Worm (Caenorhabditis elegans) whole organism, L3 larva: ENCODE measurements around the gene ZK1307.8.

Experiments used
- ZK546.5 ChIP-seq: sonication (generic microtip); optimal IDR thresholded peaks from 2 replicates; lab custom pipeline; 2017; ENCODE audit warnings: missing biosample characterization, missing genetic modification characterization
- ceh-16 ChIP-seq: sonication (generic microtip); optimal IDR thresholded peaks from 2 replicates; lab custom pipeline; 2017; ENCODE audit warnings: missing biosample characterization, missing genetic modification characterization
- ceh-28 ChIP-seq: fragments of 150-350 bp; optimal IDR thresholded peaks from 2 replicates; lab custom pipeline; 2014; ENCODE audit warnings: missing biosample characterization, missing genetic modification reagents, missing genetic modification characterization
- ceh-82 ChIP-seq: fragments of 150-350 bp; optimal IDR thresholded peaks from 2 replicates; lab custom pipeline; 2014; ENCODE audit warnings: missing biosample characterization, missing genetic modification characterization
- ceh-9 ChIP-seq: sonication (generic microtip); optimal IDR thresholded peaks from 2 replicates; lab custom pipeline; 2018; ENCODE audit warnings: missing biosample characterization, missing genetic modification characterization
- daf-12 ChIP-seq: fragments of 150-350 bp; optimal IDR thresholded peaks from 2 replicates; lab custom pipeline; 2014; ENCODE audit warnings: missing biosample characterization, missing genetic modification reagents, missing genetic modification characterization
- egl-5 ChIP-seq: fragments of 150-350 bp; optimal IDR thresholded peaks from 2 replicates; lab custom pipeline; 2017; ENCODE audit warnings: missing biosample characterization, missing genetic modification reagents, missing genetic modification characterization, inconsistent platforms
- elt-1 ChIP-seq: fragments of 150-350 bp; optimal IDR thresholded peaks from 2 replicates; lab custom pipeline; 2014; ENCODE audit warnings: missing biosample characterization, missing genetic modification characterization
- elt-2 ChIP-seq: sonication (generic microtip); optimal IDR thresholded peaks from 2 replicates; lab custom pipeline; 2016; ENCODE audit warnings: missing genetic modification reagents, mild to moderate bottlenecking, missing genetic modification characterization, missing compliant biosample characterization
- elt-3 ChIP-seq, 3 experiments: fragments of 150-350 bp in 1 of 3; sonication (generic microtip) in 2 of 3; optimal IDR thresholded peaks; 2 replicates in 2 of 3; 4 replicates in 1 of 3; lab custom pipeline; 2014 to 2017; ENCODE audit warnings: missing biosample characterization in 3 of 3, missing genetic modification characterization in 3 of 3
- fkh-10 ChIP-seq: sonication (generic microtip); optimal IDR thresholded peaks from 2 replicates; lab custom pipeline; 2017; ENCODE audit warnings: missing biosample characterization, missing genetic modification reagents, missing genetic modification characterization
- hmg-11 ChIP-seq: sonication (generic microtip); optimal IDR thresholded peaks from 2 replicates; lab custom pipeline; 2016; ENCODE audit warnings: missing genetic modification characterization, missing compliant biosample characterization
- jun-1 ChIP-seq: fragments of 150-350 bp; optimal IDR thresholded peaks from 2 replicates; lab custom pipeline; 2014; ENCODE audit warnings: missing biosample characterization, missing genetic modification reagents, missing genetic modification characterization
- lin-15B ChIP-seq: fragments of 150-350 bp; optimal IDR thresholded peaks from 2 replicates; lab custom pipeline; 2014; ENCODE audit warnings: missing biosample characterization, missing genetic modification characterization
- lin-39 ChIP-seq: fragments of 150-350 bp; optimal IDR thresholded peaks from 2 replicates; lab custom pipeline; 2018; ENCODE audit warnings: missing biosample characterization, missing genetic modification reagents, missing genetic modification characterization
- lsy-12 ChIP-seq: sonication (generic microtip); optimal IDR thresholded peaks from 2 replicates; lab custom pipeline; 2016; ENCODE audit warnings: mild to moderate bottlenecking, missing genetic modification characterization, missing compliant biosample characterization
- mdl-1 ChIP-seq: fragments of 150-350 bp; optimal IDR thresholded peaks from 2 replicates; lab custom pipeline; 2014; ENCODE audit warnings: missing biosample characterization, missing genetic modification characterization
- nfya-1 ChIP-seq: sonication (generic microtip); optimal IDR thresholded peaks from 2 replicates; lab custom pipeline; 2017; ENCODE audit warnings: missing genetic modification characterization, mild to moderate bottlenecking, missing compliant biosample characterization, antibody characterized with exemption, moderate library complexity; ENCODE audit not compliant: insufficient read depth
- nhr-11 ChIP-seq: fragments of 150-350 bp; optimal IDR thresholded peaks from 2 replicates; lab custom pipeline; 2014; ENCODE audit warnings: missing biosample characterization, missing genetic modification characterization
- nhr-23 ChIP-seq: fragments of 150-350 bp; optimal IDR thresholded peaks from 2 replicates; lab custom pipeline; 2014; ENCODE audit warnings: missing biosample characterization, missing genetic modification reagents, missing genetic modification characterization
- nhr-237 ChIP-seq: fragments of 150-350 bp; optimal IDR thresholded peaks from 2 replicates; lab custom pipeline; 2014; ENCODE audit warnings: missing biosample characterization, missing genetic modification characterization
- nhr-25 ChIP-seq: sonication (generic microtip); optimal IDR thresholded peaks from 2 replicates; lab custom pipeline; 2017; ENCODE audit warnings: missing biosample characterization, missing genetic modification characterization
- nhr-28 ChIP-seq: fragments of 150-350 bp; optimal IDR thresholded peaks from 2 replicates; lab custom pipeline; 2014; ENCODE audit warnings: missing biosample characterization, missing genetic modification characterization
- nhr-76 ChIP-seq: fragments of 150-350 bp; sonication (generic microtip); optimal IDR thresholded peaks from 5 replicates; lab custom pipeline; 2014; ENCODE audit warnings: missing biosample characterization, missing genetic modification characterization
- nhr-77 ChIP-seq: fragments of 150-350 bp; optimal IDR thresholded peaks from 2 replicates; lab custom pipeline; 2014; ENCODE audit warnings: missing biosample characterization, missing genetic modification characterization
- pha-4 ChIP-seq: fragments of 150-350 bp; optimal IDR thresholded peaks from 2 replicates; lab custom pipeline; 2014; ENCODE audit warnings: missing biosample characterization, missing genetic modification reagents, missing genetic modification characterization
- pqm-1 ChIP-seq: fragments of 150-350 bp; optimal IDR thresholded peaks from 2 replicates; lab custom pipeline; 2017; ENCODE audit warnings: missing biosample characterization, missing genetic modification characterization, inconsistent platforms
- sea-2 ChIP-seq: fragments of 150-350 bp; sonication (generic microtip); optimal IDR thresholded peaks from 4 replicates; lab custom pipeline; 2014; ENCODE audit warnings: missing biosample characterization, missing genetic modification reagents, missing genetic modification characterization
- snpc-4 ChIP-seq: fragments of 150-350 bp; optimal IDR thresholded peaks from 2 replicates; lab custom pipeline; 2014; ENCODE audit warnings: missing biosample characterization, missing genetic modification characterization
- tbx-2 ChIP-seq: sonication (generic microtip); optimal IDR thresholded peaks from 2 replicates; lab custom pipeline; 2016; ENCODE audit warnings: mild to moderate bottlenecking, missing genetic modification characterization, missing compliant biosample characterization
- unc-39 ChIP-seq: sonication (generic microtip); optimal IDR thresholded peaks from 4 replicates; lab custom pipeline; 2017; ENCODE audit warnings: missing biosample characterization, missing genetic modification characterization
- zag-1 ChIP-seq: fragments of 150-350 bp; optimal IDR thresholded peaks from 2 replicates; lab custom pipeline; 2014; ENCODE audit warnings: missing biosample characterization, missing genetic modification characterization
- ztf-4 ChIP-seq: fragments of 150-350 bp; optimal IDR thresholded peaks from 2 replicates; lab custom pipeline; 2014; ENCODE audit warnings: missing biosample characterization, missing genetic modification characterization

Gene ZK1307.8

ce11 chrII:9621913-9622348, 2.5 kb upstream of the ZK1307.8 start:
- peak; percentile 8 for TF ChIP-seq nhr-23 (tag; lab: Kevin White, UChicago)
- no peak for TF ChIP-seq nhr-237 (tag; lab: Kevin White, UChicago)
- TF ChIP-seq pha-4 (tag; lab: Kevin White, UChicago), result peak; percentile 91
- TF ChIP-seq ceh-28 (tag; lab: Kevin White, UChicago), result no peak
- TF ChIP-seq, all 47 proteins: peak for 2

- TF ChIP-seq nfya-1 (tag; lab: Kevin White, UChicago) (no peak), ceh-82 (tag; lab: Kevin White, UChicago) (no peak), nhr-11 (tag; lab: Kevin White, UChicago) (no peak), elt-2 (tag; lab: Kevin White, UChicago) (no peak), daf-12 (no peak), ceh-9 (no peak), elt-3 (tag; optimal IDR thresholded peaks at IDR 0.05; lab: Kevin White, UChicago) (no peak), lin-15B (tag; lab: Kevin White, UChicago) (no peak), nhr-28 (tag; lab: Kevin White, UChicago) (no peak), unc-39 (tag; lab: Kevin White, UChicago) (no peak), nhr-23 (tag; lab: Kevin White, UChicago) (no peak), sea-2 (GFP tag; lab: Kevin White, UChicago) (no peak), hmg-11 (tag; lab: Kevin White, UChicago) (no peak), nhr-25 (tag; lab: Kevin White, UChicago) (no peak), ZK546.5 (tag; lab: Kevin White, UChicago) (no peak), jun-1 (no peak), fkh-10 (GFP tag; lab: Kevin White, UChicago) (no peak), snpc-4 (tag; lab: Kevin White, UChicago) (no peak)
Measured at ce11 chrII:9625930-9626329, 1.5 kb downstream of the ZK1307.8 start.

ce11 chrII:9636300-9636699, 11.9 kb downstream of the ZK1307.8 start, which contains the start of gene ZK1307.7:
Gene ZK1307.7 (plus strand): TSS chrII:9636600.
- TF ChIP-seq egl-5 (tag; lab: Kevin White, UChicago), result no peak
- TF ChIP-seq zag-1 (tag; lab: Kevin White, UChicago), result no peak
- TF ChIP-seq ztf-4 (tag; lab: Kevin White, UChicago), result no peak
- TF ChIP-seq nhr-77 (tag; lab: Kevin White, UChicago), result no peak
- no peak for TF ChIP-seq nhr-76 (tag; lab: Kevin White, UChicago)
- no peak for TF ChIP-seq elt-3 (tag; optimal IDR thresholded peaks at IDR 0.05; lab: Kevin White, UChicago)
- no peak for TF ChIP-seq tbx-2 (tag; lab: Kevin White, UChicago)
- TF ChIP-seq lsy-12, result no peak
- TF ChIP-seq nhr-25 (tag; lab: Kevin White, UChicago), result no peak
- TF ChIP-seq nfya-1 (tag; lab: Kevin White, UChicago), result no peak
- TF ChIP-seq mdl-1 (tag; lab: Kevin White, UChicago), result no peak
- TF ChIP-seq nhr-23 (tag; lab: Kevin White, UChicago), result no peak
- no peak for TF ChIP-seq daf-12
- no peak for TF ChIP-seq snpc-4 (tag; lab: Kevin White, UChicago)
- no peak for TF ChIP-seq lin-15B (tag; lab: Kevin White, UChicago)
- no peak for TF ChIP-seq jun-1
- TF ChIP-seq sea-2 (GFP tag; lab: Kevin White, UChicago), result no peak
- no peak for TF ChIP-seq lin-39 (tag; lab: Kevin White, UChicago)

ce11 chrII:9644438-9644837, 20.0 kb downstream of the ZK1307.8 start, which contains the start of gene fzr-1:
Gene fzr-1 (minus strand): TSS chrII:9644466.
- TF ChIP-seq nhr-23 (tag; lab: Kevin White, UChicago), result peak; percentile 24
- TF ChIP-seq elt-3 (tag; optimal IDR thresholded peaks at IDR 0.05; lab: Kevin White, UChicago), result no peak

- TF ChIP-seq ztf-4 (tag; lab: Kevin White, UChicago) (no peak), pqm-1 (tag; lab: Kevin White, UChicago) (peak; percentile 72), nhr-25 (tag; lab: Kevin White, UChicago) (peak; percentile 58), elt-1 (tag; lab: Kevin White, UChicago) (peak; percentile 96), ceh-16 (tag; lab: Kevin White, UChicago) (peak; percentile 7), pha-4 (tag; lab: Kevin White, UChicago) (peak; percentile 31), daf-12 (no peak), nhr-11 (tag; lab: Kevin White, UChicago) (no peak), nhr-23 (tag; lab: Kevin White, UChicago) (no peak), mdl-1 (tag; lab: Kevin White, UChicago) (no peak), elt-2 (tag; lab: Kevin White, UChicago) (peak; percentile 70)
Measured at ce11 chrII:9644940-9645634, 20.7 kb downstream of the ZK1307.8 start.
